Fruit fly (Drosophila melanogaster): ENCODE measurements around the gene CG11162.

- TF ChIP-seq CG14711 (tag; optimal IDR thresholded peaks at IDR 0.05) = no peak
- TF ChIP-seq bab1 (GFP tag; optimal IDR thresholded peaks at IDR 0.05) = no peak
Observed at dm6 chrX:13640692-13641011, 36.0 kb upstream of the CG11162 start.

All from whole organism, adult.